Worm (Caenorhabditis elegans): ENCODE measurements around the gene C23H4.6.

Gene C23H4.6

ce11 chrX:12252189-12252588, 16.8 kb downstream of the C23H4.6 start:
- TF ChIP-seq mab-5 (tag; optimal IDR thresholded peaks at IDR 0.05): no peak
- TF ChIP-seq ces-1 (GFP tag; optimal IDR thresholded peaks at IDR 0.05): peak; percentile 80

ce11 chrX:12256594-12257048, 21.2 kb downstream of the C23H4.6 start, which contains the start of gene E01G6.2:
E01G6.2 (plus strand) TSS chrX:12256644.
- TF ChIP-seq hlh-1 (tag; optimal IDR thresholded peaks at IDR 0.05): no peak
- no peak for TF ChIP-seq drap-1 (GFP tag; optimal IDR thresholded peaks at IDR 0.05)
- TF ChIP-seq elt-3 (tag; optimal IDR thresholded peaks at IDR 0.05): no peak
- no peak for TF ChIP-seq sptf-1 (tag; optimal IDR thresholded peaks at IDR 0.05)
- TF ChIP-seq lin-13 (tag; optimal IDR thresholded peaks at IDR 0.05): no peak
- TF ChIP-seq ceh-43 (GFP tag; optimal IDR thresholded peaks at IDR 0.05): no peak
- no peak for TF ChIP-seq unc-120 (tag; optimal IDR thresholded peaks at IDR 0.05; ENCODE audit: poor library complexity, severe bottlenecking)
- no peak for TF ChIP-seq flh-1 (GFP tag; optimal IDR thresholded peaks at IDR 0.05)
- no peak for TF ChIP-seq ceh-83 (GFP tag; optimal IDR thresholded peaks at IDR 0.05)
- TF ChIP-seq nhr-28 (tag; optimal IDR thresholded peaks at IDR 0.05): no peak
- no peak for TF ChIP-seq cnd-1 (tag; optimal IDR thresholded peaks at IDR 0.05)

- no peak for TF ChIP-seq elt-3 (tag; optimal IDR thresholded peaks at IDR 0.05)
- TF ChIP-seq lin-13 (tag; optimal IDR thresholded peaks at IDR 0.05): no peak
- no peak for TF ChIP-seq blmp-1 (tag; optimal IDR thresholded peaks at IDR 0.05)
- TF ChIP-seq ceh-39 (tag; optimal IDR thresholded peaks at IDR 0.05): no peak
- TF ChIP-seq nhr-237 (tag; optimal IDR thresholded peaks at IDR 0.05): no peak
- TF ChIP-seq hlh-1 (tag; optimal IDR thresholded peaks at IDR 0.05): no peak
- no peak for TF ChIP-seq unc-120 (tag; optimal IDR thresholded peaks at IDR 0.05; ENCODE audit: poor library complexity, severe bottlenecking)
- no peak for TF ChIP-seq nhr-76 (tag; optimal IDR thresholded peaks at IDR 0.05)
- TF ChIP-seq sptf-1 (tag; optimal IDR thresholded peaks at IDR 0.05): no peak
- no peak for TF ChIP-seq zip-8 (tag; optimal IDR thresholded peaks at IDR 0.05)
- TF ChIP-seq nhr-28 (tag; optimal IDR thresholded peaks at IDR 0.05): no peak
- TF ChIP-seq snpc-4 (tag; optimal IDR thresholded peaks at IDR 0.05): no peak
- TF ChIP-seq ceh-43 (GFP tag; optimal IDR thresholded peaks at IDR 0.05): no peak
- no peak for TF ChIP-seq ztf-11 (tag; optimal IDR thresholded peaks at IDR 0.05)
- TF ChIP-seq bed-3 (GFP tag; optimal IDR thresholded peaks at IDR 0.05): no peak
These were observed 25.1 kb downstream of the C23H4.6 start, which contains the start of gene E01G6.1 for ce11 chrX:12260381-12260931. E01G6.1 (plus strand) TSS chrX:12260881.

ce11 chrX:12270841-12271240, 35.4 kb downstream of the C23H4.6 start, which contains the start of gene otpl-8:
otpl-8 (minus strand) TSS chrX:12270941.
- TF ChIP-seq ztf-11 (tag; optimal IDR thresholded peaks at IDR 0.05) (no peak), lin-13 (tag; optimal IDR thresholded peaks at IDR 0.05) (no peak), drap-1 (GFP tag; optimal IDR thresholded peaks at IDR 0.05) (no peak), tbx-8 (GFP tag; optimal IDR thresholded peaks at IDR 0.05) (no peak), sptf-1 (tag; optimal IDR thresholded peaks at IDR 0.05) (no peak), mab-5 (tag; optimal IDR thresholded peaks at IDR 0.05) (no peak), ceh-39 (tag; optimal IDR thresholded peaks at IDR 0.05) (no peak), nhr-2 (tag; optimal IDR thresholded peaks at IDR 0.05) (no peak)

ce11 chrX:12273870-12274269, 38.5 kb downstream of the C23H4.6 start, which contains the start of gene H19J13.2:
H19J13.2 (minus strand) TSS chrX:12273970.
- TF ChIP-seq lsy-2 (tag; optimal IDR thresholded peaks at IDR 0.05) (no peak), snpc-4 (tag; optimal IDR thresholded peaks at IDR 0.05) (no peak), lin-13 (tag; optimal IDR thresholded peaks at IDR 0.05) (no peak), mep-1 (tag; optimal IDR thresholded peaks at IDR 0.05) (no peak), sptf-1 (tag; optimal IDR thresholded peaks at IDR 0.05) (no peak), hlh-1 (tag; optimal IDR thresholded peaks at IDR 0.05) (no peak), M03D4.4 (tag; optimal IDR thresholded peaks at IDR 0.05) (no peak), tbx-8 (GFP tag; optimal IDR thresholded peaks at IDR 0.05) (no peak)

ce11 chrX:12275577-12275976, 40.2 kb downstream of the C23H4.6 start, which contains the start of gene C04B4.6:
C04B4.6 (minus strand) TSS chrX:12275677.
- TF ChIP-seq ces-1 (GFP tag; optimal IDR thresholded peaks at IDR 0.05): no peak
- no peak for TF ChIP-seq sem-2 (GFP tag; optimal IDR thresholded peaks at IDR 0.05)
- no peak for TF ChIP-seq mep-1 (tag; optimal IDR thresholded peaks at IDR 0.05)

- TF ChIP-seq elt-1 (tag; optimal IDR thresholded peaks at IDR 0.05; ENCODE audit: borderline replicate concordance, insufficient read depth) (no peak), sem-2 (GFP tag; optimal IDR thresholded peaks at IDR 0.05) (no peak), ham-2 (GFP tag; optimal IDR thresholded peaks at IDR 0.05) (no peak), elt-3 (tag; optimal IDR thresholded peaks at IDR 0.05) (no peak), drap-1 (GFP tag; optimal IDR thresholded peaks at IDR 0.05) (no peak), ceh-39 (tag; optimal IDR thresholded peaks at IDR 0.05) (no peak), ces-1 (GFP tag; optimal IDR thresholded peaks at IDR 0.05) (no peak), cnd-1 (tag; optimal IDR thresholded peaks at IDR 0.05) (no peak), nhr-237 (tag; optimal IDR thresholded peaks at IDR 0.05) (no peak), mep-1 (tag; optimal IDR thresholded peaks at IDR 0.05) (no peak), nhr-28 (tag; optimal IDR thresholded peaks at IDR 0.05) (no peak), lin-13 (tag; optimal IDR thresholded peaks at IDR 0.05) (no peak), nhr-12 (tag; optimal IDR thresholded peaks at IDR 0.05) (no peak), unc-62 (GFP tag; optimal IDR thresholded peaks at IDR 0.05) (no peak), hlh-1 (tag; optimal IDR thresholded peaks at IDR 0.05) (no peak)
These were observed 45.1 kb downstream of the C23H4.6 start, which contains the start of gene C04B4.1 for ce11 chrX:12280477-12280876. C04B4.1 (plus strand) TSS chrX:12280777.

Measured in whole organism, mixed stage, embryonic.